Worm (Caenorhabditis elegans) whole organism, L4 larva: Measurements from ENCODE around the gene C11G6.2.

ENCODE experiments used
- ZK546.5 ChIP-seq, 2 experiments: sonication (generic microtip); optimal IDR thresholded peaks; 2 replicates each; lab custom pipeline; 2017; ENCODE audit warnings: missing biosample characterization in 2 of 2, missing genetic modification characterization in 2 of 2
- aly-2 ChIP-seq: sonication (generic microtip); optimal IDR thresholded peaks from 2 replicates; lab custom pipeline; 2018; ENCODE audit warnings: missing biosample characterization, missing genetic modification characterization
- ama-1 ChIP-seq: fragments of 150-350 bp; optimal IDR thresholded peaks from 2 replicates; lab custom pipeline; 2014; ENCODE audit warnings: inconsistent platforms, mixed read lengths
- arid-1 ChIP-seq: fragments of 200-800 bp; sonication (Bioruptor generic); conservative IDR thresholded peaks from 2 replicates; pipeline ENCODE4 v1.3.6; 2022; ENCODE audit warnings: missing genetic modification reagents, missing genetic modification characterization, missing compliant biosample characterization
- duxl-1 ChIP-seq: sonication (generic microtip); optimal IDR thresholded peaks from 2 replicates; lab custom pipeline; 2016; ENCODE audit warnings: mild to moderate bottlenecking, missing genetic modification characterization, moderate library complexity, missing compliant biosample characterization; ENCODE audit not compliant: poor library complexity
- nhr-237 ChIP-seq: sonication (generic microtip); optimal IDR thresholded peaks from 2 replicates; lab custom pipeline; 2017; ENCODE audit warnings: missing biosample characterization, missing genetic modification characterization
- nhr-25 ChIP-seq: sonication (generic microtip); optimal IDR thresholded peaks from 2 replicates; lab custom pipeline; 2017; ENCODE audit warnings: missing genetic modification characterization, mild to moderate bottlenecking, missing compliant biosample characterization, antibody characterized with exemption, moderate library complexity, borderline replicate concordance; ENCODE audit not compliant: insufficient read depth
- nhr-28 ChIP-seq: fragments of 150-350 bp; optimal IDR thresholded peaks from 2 replicates; lab custom pipeline; 2014; ENCODE audit warnings: missing biosample characterization, missing genetic modification characterization
- saeg-2 ChIP-seq: fragments of 200-800 bp; sonication (Bioruptor generic); IDR thresholded peaks from 2 replicates; pipeline ENCODE4 v1.3.6; 2022; ENCODE audit warnings: missing genetic modification reagents, missing genetic modification characterization, missing compliant biosample characterization
- unc-39 ChIP-seq: sonication (generic microtip); optimal IDR thresholded peaks from 2 replicates; lab custom pipeline; 2017; ENCODE audit warnings: missing biosample characterization, missing genetic modification characterization
- zip-2 ChIP-seq: fragments of 150-350 bp; optimal IDR thresholded peaks from 2 replicates; lab custom pipeline; 2014; ENCODE audit warnings: missing biosample characterization, missing genetic modification characterization

- TF ChIP-seq nhr-237 (tag; lab: Kevin White, UChicago) (no peak), saeg-2 (GFP tag; lab: Robert Waterston, UW) (no peak), duxl-1 (tag; lab: Kevin White, UChicago) (no peak), aly-2 (tag; lab: Kevin White, UChicago) (no peak), nhr-25 (tag; lab: Kevin White, UChicago) (no peak), arid-1 (GFP tag; lab: Robert Waterston, UW) (no peak), ZK546.5 (tag; optimal IDR thresholded peaks at IDR 0.05; lab: Kevin White, UChicago) (no peak), nhr-28 (tag; lab: Kevin White, UChicago) (no peak), ama-1 (no peak), zip-2 (tag; lab: Kevin White, UChicago) (no peak), unc-39 (no peak)
Observed at ce11 chrX:16336940-16337339, 8.5 kb downstream of the C11G6.2 start.
